Fruit fly (Drosophila melanogaster): ENCODE measurements around the gene loco.

dm6 chr3R:22618280-22618679 is 20.9 kb downstream of the loco start, which contains the start of gene mRpL45:
- no peak for TF ChIP-seq CTCF (optimal IDR thresholded peaks at IDR 0.05)
- no peak for TF ChIP-seq CG8478 (optimal IDR thresholded peaks at IDR 0.05)

All from S2 (cell line).